Worm (Caenorhabditis elegans): ENCODE measurements around the gene grl-31.

DNA sequence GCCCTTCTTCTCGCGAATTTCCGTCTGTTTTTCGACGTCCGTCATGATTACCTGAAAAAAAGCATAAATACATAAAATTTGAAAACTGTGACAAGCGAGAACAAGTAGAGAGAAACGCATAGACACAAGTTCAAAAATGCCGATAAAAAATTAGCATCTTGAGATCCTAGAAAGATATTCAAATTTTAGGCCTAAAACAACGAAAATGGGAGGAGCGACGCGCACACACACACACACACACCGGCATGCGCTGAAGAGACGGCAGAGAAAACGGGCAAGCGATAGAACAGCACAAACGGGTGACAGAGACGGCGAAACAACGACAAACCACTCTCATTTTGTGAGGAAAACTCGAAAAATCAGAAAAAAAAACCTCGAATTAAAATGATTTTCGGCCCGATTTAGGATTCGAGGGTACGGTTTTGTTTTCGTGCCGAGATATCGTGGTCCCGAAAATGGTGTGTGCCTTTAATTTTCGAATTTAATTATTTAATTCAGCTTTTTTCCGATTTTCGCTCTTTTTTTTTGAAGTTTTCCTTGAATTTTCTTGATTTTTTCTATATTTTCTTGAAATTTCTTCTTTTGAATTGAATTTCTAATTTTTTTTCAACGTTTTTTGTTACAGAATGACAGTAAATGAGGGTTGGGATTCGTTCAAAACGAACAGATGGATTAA, 28.6 kb upstream of the grl-31 start, which contains the start of the genes rpl-11.1 and T22F3.2:
- TF ChIP-seq nhr-25 (tag; optimal IDR thresholded peaks at IDR 0.05; ENCODE audit: borderline replicate concordance, insufficient read depth) = no peak
- TF ChIP-seq fos-1 (tag; optimal IDR thresholded peaks at IDR 0.05) = no peak
- no peak for TF ChIP-seq T20F7.1 (GFP tag; optimal IDR thresholded peaks at IDR 0.05)
- no peak for TF ChIP-seq aha-1 (tag)
- no peak for TF ChIP-seq unc-130 (GFP tag; optimal IDR thresholded peaks at IDR 0.05)
- TF ChIP-seq zip-2 (tag; optimal IDR thresholded peaks at IDR 0.05) = no peak
- TF ChIP-seq Y105C5A.15 (GFP tag; IDR thresholded peaks at IDR 0.05) = no peak
